Worm (Caenorhabditis elegans) whole organism, midembryonic: ENCODE data around the gene K09F6.11.

Source experiments
- T22C8.4 ChIP-seq: fragments of 200-800 bp; sonication (Bioruptor generic); IDR thresholded peaks from 2 replicates; pipeline ENCODE4 v1.3.6; 2022; ENCODE audit warnings: missing genetic modification characterization, missing compliant biosample characterization
- cog-1 ChIP-seq: sonication (generic microtip); optimal IDR thresholded peaks from 2 replicates; lab custom pipeline; 2016; ENCODE audit warnings: missing genetic modification characterization, missing compliant biosample characterization
- med-1 ChIP-seq: sonication (generic microtip); optimal IDR thresholded peaks from 2 replicates; lab custom pipeline; 2017; ENCODE audit warnings: missing genetic modification characterization, mild to moderate bottlenecking, missing compliant biosample characterization, antibody characterized with exemption, missing genetic modification reagents; ENCODE audit not compliant: insufficient read depth
- tab-1 ChIP-seq: fragments of 200-800 bp; sonication (Bioruptor generic); IDR thresholded peaks from 2 replicates; pipeline ENCODE4 v1.3.6; 2022; ENCODE audit warnings: missing genetic modification characterization, missing compliant biosample characterization
- ztf-29 ChIP-seq: fragments of 200-800 bp; sonication (Bioruptor generic); IDR thresholded peaks from 2 replicates; pipeline ENCODE4 v1.3.6; 2022; ENCODE audit warnings: missing genetic modification reagents, missing genetic modification characterization, missing compliant biosample characterization

DNA sequence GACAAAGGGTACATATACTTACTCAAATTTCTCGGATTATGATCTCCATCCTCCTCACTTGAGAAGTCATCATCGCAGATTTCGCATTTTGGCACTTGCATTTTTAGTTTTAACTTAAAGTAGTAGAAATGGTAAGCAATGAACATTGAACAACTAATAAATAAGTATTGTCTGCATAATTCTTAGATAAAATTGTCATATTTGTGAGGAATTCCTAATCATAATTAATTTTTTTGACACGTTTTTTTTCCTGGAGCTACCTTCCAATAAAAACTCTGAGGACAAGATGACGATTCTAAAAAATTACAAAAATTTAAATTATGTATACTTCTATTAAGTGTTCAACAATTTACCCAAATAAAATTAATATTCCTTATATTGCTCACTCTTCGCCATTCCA lies 32.8 kb downstream of the K09F6.11 start, which contains the start of the genes trim-21 and B0281.1:
- no peak for TF ChIP-seq T22C8.4 (GFP tag; lab: Robert Waterston, UW)
- no peak for TF ChIP-seq ztf-29 (GFP tag; lab: Robert Waterston, UW)
- TF ChIP-seq tab-1 (GFP tag; lab: Robert Waterston, UW) = no peak
- no peak for TF ChIP-seq med-1
- no peak for TF ChIP-seq cog-1 (tag; lab: Kevin White, UChicago)
